Fruit fly (Drosophila melanogaster) whole organism, embryonic: ENCODE results near the gene CG32428.

Experiments
- Blimp-1 ChIP-seq: fragments of 200-800 bp; sonication (Bioruptor generic); optimal IDR thresholded peaks from 3 replicates; lab custom pipeline; 2018; ENCODE audit warnings: missing biosample characterization, missing genetic modification characterization, mild to moderate bottlenecking, moderate library complexity, missing genetic modification reagents
- CG10565 ChIP-seq: fragments of 200-800 bp; sonication (Bioruptor generic); optimal IDR thresholded peaks from 3 replicates; lab custom pipeline; 2016; ENCODE audit warnings: missing biosample characterization, mild to moderate bottlenecking, missing genetic modification characterization
- CG11723 ChIP-seq: fragments of 200-800 bp; sonication (Bioruptor generic); optimal IDR thresholded peaks from 2 replicates; lab custom pipeline; 2017; ENCODE audit warnings: missing biosample characterization, mild to moderate bottlenecking, missing genetic modification characterization
- CG12219 ChIP-seq: fragments of 200-800 bp; sonication (Bioruptor generic); optimal IDR thresholded peaks from 3 replicates; lab custom pipeline; 2018; ENCODE audit warnings: missing biosample characterization, mild to moderate bottlenecking, missing genetic modification characterization
- CG12391 ChIP-seq: fragments of 200-800 bp; sonication (Bioruptor generic); optimal IDR thresholded peaks from 3 replicates; lab custom pipeline; 2018; ENCODE audit warnings: missing biosample characterization, mild to moderate bottlenecking, missing genetic modification characterization, moderate library complexity
- CG13123 ChIP-seq: fragments of 200-800 bp; sonication (Bioruptor generic); optimal IDR thresholded peaks from 2 replicates; lab custom pipeline; 2016; ENCODE audit warnings: missing biosample characterization, missing genetic modification characterization
- CG13287 ChIP-seq: fragments of 200-800 bp; sonication (Bioruptor generic); IDR thresholded peaks from 2 replicates; pipeline ENCODE4 v1.3.6; 2022; ENCODE audit warnings: missing biosample characterization, missing genetic modification characterization; ENCODE audit not compliant: partially characterized antibody
- CG13424 ChIP-seq: fragments of 200-800 bp; sonication (Bioruptor generic); optimal IDR thresholded peaks from 2 replicates; lab custom pipeline; 2019; ENCODE audit warnings: missing biosample characterization, mild to moderate bottlenecking, missing genetic modification characterization, moderate library complexity
- CG13624 ChIP-seq: fragments of 200-800 bp; sonication (Bioruptor generic); optimal IDR thresholded peaks from 2 replicates; lab custom pipeline; 2016; ENCODE audit warnings: missing biosample characterization, missing genetic modification characterization
- CG14441 ChIP-seq: fragments of 200-800 bp; sonication (Bioruptor generic); IDR thresholded peaks from 2 replicates; pipeline ENCODE4 v1.3.6; 2022; ENCODE audit warnings: missing biosample characterization, missing genetic modification characterization
- CG15073 ChIP-seq: fragments of 200-800 bp; sonication (Bioruptor generic); optimal IDR thresholded peaks from 2 replicates; lab custom pipeline; 2016; ENCODE audit warnings: missing biosample characterization, missing genetic modification characterization
- CG1792 ChIP-seq: fragments of 200-800 bp; sonication (Bioruptor generic); optimal IDR thresholded peaks from 2 replicates; lab custom pipeline; 2016; ENCODE audit warnings: missing biosample characterization, missing genetic modification characterization
- CG2875 ChIP-seq: fragments of 200-800 bp; sonication (Bioruptor generic); optimal IDR thresholded peaks from 2 replicates; lab custom pipeline; 2017; ENCODE audit warnings: missing biosample characterization, mild to moderate bottlenecking, missing genetic modification characterization, missing genetic modification reagents
- CG32772 ChIP-seq: fragments of 200-800 bp; sonication (Bioruptor generic); IDR thresholded peaks from 2 replicates; pipeline ENCODE4 v1.3.6; 2022; ENCODE audit warnings: missing biosample characterization, missing genetic modification characterization
- CG34224 ChIP-seq: fragments of 200-800 bp; sonication (Bioruptor generic); IDR thresholded peaks from 3 replicates; pipeline ENCODE4 v1.3.6; 2022; ENCODE audit warnings: missing biosample characterization, missing genetic modification characterization; ENCODE audit not compliant: partially characterized antibody
- CG4360 ChIP-seq: fragments of 200-800 bp; sonication (Bioruptor generic); IDR thresholded peaks from 2 replicates; pipeline ENCODE4 v1.3.6; 2022; ENCODE audit warnings: missing biosample characterization, missing genetic modification characterization
- CG6272 ChIP-seq: fragments of 200-800 bp; sonication (Bioruptor generic); IDR thresholded peaks from 2 replicates; pipeline ENCODE4 v1.3.6; 2022; ENCODE audit warnings: missing biosample characterization, missing genetic modification characterization
- CG6765 ChIP-seq: fragments of 200-800 bp; sonication (Bioruptor generic); optimal IDR thresholded peaks from 3 replicates; lab custom pipeline; 2017; ENCODE audit warnings: missing biosample characterization, mild to moderate bottlenecking, missing genetic modification characterization
- CG6854 ChIP-seq: fragments of 200-800 bp; sonication (Bioruptor generic); optimal IDR thresholded peaks from 3 replicates; lab custom pipeline; 2017; ENCODE audit warnings: missing biosample characterization, mild to moderate bottlenecking, missing genetic modification characterization
- CG7963 ChIP-seq: fragments of 200-800 bp; sonication (Bioruptor generic); IDR thresholded peaks from 3 replicates; pipeline ENCODE4 v1.3.6; 2022; ENCODE audit warnings: missing biosample characterization, missing genetic modification characterization; ENCODE audit not compliant: partially characterized antibody
- CG9609 ChIP-seq: fragments of 200-800 bp; sonication (Bioruptor generic); optimal IDR thresholded peaks from 3 replicates; lab custom pipeline; 2016; ENCODE audit warnings: missing biosample characterization, missing genetic modification characterization
- CG9932 ChIP-seq: fragments of 200-800 bp; sonication (Bioruptor generic); IDR thresholded peaks from 2 replicates; pipeline ENCODE4 v1.3.6; 2022; ENCODE audit warnings: missing biosample characterization, missing genetic modification characterization
- CHES-1-like ChIP-seq: fragments of 200-800 bp; sonication (Bioruptor generic); optimal IDR thresholded peaks from 2 replicates; lab custom pipeline; 2016; ENCODE audit warnings: missing biosample characterization, missing genetic modification characterization
- D ChIP-seq, 2 experiments: fragments of 200-800 bp in 1 of 2; fragments of >200 bp in 1 of 2; sonication (Bioruptor generic) in 1 of 2; optimal IDR thresholded peaks; 2 replicates in 1 of 2; 3 replicates in 1 of 2; lab custom pipeline; 2017; ENCODE audit warnings: mild to moderate bottlenecking in 1 of 2, missing biosample characterization in 1 of 2, missing genetic modification characterization in 1 of 2, missing genetic modification reagents in 1 of 2
- Dbx ChIP-seq: fragments of 200-800 bp; sonication (Bioruptor generic); IDR thresholded peaks from 3 replicates; pipeline ENCODE4 v1.3.6; 2022; ENCODE audit warnings: missing biosample characterization, missing genetic modification characterization
- Deaf1 ChIP-seq: fragments of 200-800 bp; optimal IDR thresholded peaks from 3 replicates; lab custom pipeline; 2019; ENCODE audit warnings: missing biosample characterization, mild to moderate bottlenecking, missing genetic modification characterization, moderate library complexity
- Hr39 ChIP-seq: fragments of >200 bp; optimal IDR thresholded peaks from 2 replicates; lab custom pipeline; 2017
- Mrtf ChIP-seq: fragments of 200-800 bp; sonication (Bioruptor generic); IDR thresholded peaks from 3 replicates; pipeline ENCODE4 v1.3.6; 2022; ENCODE audit warnings: missing biosample characterization, missing genetic modification characterization
- Rfx ChIP-seq: fragments of 200-800 bp; sonication (Bioruptor generic); IDR thresholded peaks from 2 replicates; pipeline ENCODE4 v1.3.6; 2022; ENCODE audit warnings: missing biosample characterization, missing genetic modification characterization
- Six4 ChIP-seq: fragments of 200-800 bp; sonication (Bioruptor generic); optimal IDR thresholded peaks from 2 replicates; lab custom pipeline; 2016; ENCODE audit warnings: missing biosample characterization, missing genetic modification characterization
- Trl ChIP-seq, 3 experiments: fragments of >200 bp in 2 of 3; fragments of 200-800 bp in 1 of 3; sonication (Bioruptor generic) in 1 of 3; optimal IDR thresholded peaks; 2 replicates in 1 of 3; 3 replicates in 2 of 3; lab custom pipeline; 2016 to 2017; ENCODE audit warnings: missing biosample characterization in 1 of 3, missing genetic modification characterization in 1 of 3
- ato ChIP-seq: fragments of 200-800 bp; sonication (Bioruptor generic); IDR thresholded peaks from 2 replicates; pipeline ENCODE4 v1.3.6; 2022; ENCODE audit warnings: missing biosample characterization, missing genetic modification characterization; ENCODE audit not compliant: partially characterized antibody
- cad ChIP-seq: fragments of >200 bp; optimal IDR thresholded peaks from 2 replicates; lab custom pipeline; 2017; ENCODE audit warnings: missing biosample characterization, missing genetic modification characterization
- chn ChIP-seq: fragments of 200-800 bp; sonication (Bioruptor generic); optimal IDR thresholded peaks from 2 replicates; lab custom pipeline; 2016; ENCODE audit warnings: missing biosample characterization, missing genetic modification characterization
- disco-r ChIP-seq: fragments of 200-800 bp; sonication (Bioruptor generic); optimal IDR thresholded peaks from 2 replicates; lab custom pipeline; 2016; ENCODE audit warnings: missing biosample characterization, missing genetic modification characterization
- dmrt99B ChIP-seq: fragments of 200-800 bp; sonication (Bioruptor generic); optimal IDR thresholded peaks from 2 replicates; lab custom pipeline; 2018; ENCODE audit warnings: missing biosample characterization, mild to moderate bottlenecking, missing genetic modification characterization, moderate library complexity
- h ChIP-seq: fragments of >200 bp; optimal IDR thresholded peaks from 2 replicates; lab custom pipeline; 2017
- lab ChIP-seq: fragments of 200-800 bp; sonication (Bioruptor generic); optimal IDR thresholded peaks from 3 replicates; lab custom pipeline; 2017; ENCODE audit warnings: missing biosample characterization, missing genetic modification characterization, mild to moderate bottlenecking, moderate library complexity, missing genetic modification reagents
- nmo ChIP-seq: fragments of 200-800 bp; sonication (Bioruptor generic); optimal IDR thresholded peaks from 2 replicates; lab custom pipeline; 2018; ENCODE audit warnings: missing biosample characterization, mild to moderate bottlenecking, missing genetic modification characterization, moderate library complexity
- nom ChIP-seq: fragments of 200-800 bp; sonication (Bioruptor generic); optimal IDR thresholded peaks from 2 replicates; lab custom pipeline; 2017; ENCODE audit warnings: missing biosample characterization, missing genetic modification characterization, mild to moderate bottlenecking, moderate library complexity, missing genetic modification reagents
- oc ChIP-seq: fragments of 200-800 bp; sonication (Bioruptor generic); optimal IDR thresholded peaks from 2 replicates; lab custom pipeline; 2018; ENCODE audit warnings: missing biosample characterization, mild to moderate bottlenecking, missing genetic modification characterization, moderate library complexity
- peb ChIP-seq: fragments of 200-800 bp; sonication (Bioruptor generic); IDR thresholded peaks from 2 replicates; pipeline ENCODE4 v1.3.6; 2022; ENCODE audit warnings: missing biosample characterization, missing genetic modification characterization
- pros ChIP-seq: fragments of 200-800 bp; sonication (Bioruptor generic); optimal IDR thresholded peaks from 3 replicates; lab custom pipeline; 2019; ENCODE audit warnings: missing biosample characterization, mild to moderate bottlenecking, missing genetic modification characterization, moderate library complexity
- pum ChIP-seq: fragments of 200-800 bp; sonication (Bioruptor generic); optimal IDR thresholded peaks from 2 replicates; lab custom pipeline; 2016; ENCODE audit warnings: missing biosample characterization, missing genetic modification characterization
- seq ChIP-seq: fragments of 200-800 bp; sonication (Bioruptor generic); IDR thresholded peaks from 2 replicates; pipeline ENCODE4 v1.3.6; 2022; ENCODE audit warnings: missing biosample characterization, missing genetic modification characterization
- slou ChIP-seq: fragments of 200-800 bp; sonication (Bioruptor generic); optimal IDR thresholded peaks from 3 replicates; lab custom pipeline; 2016; ENCODE audit warnings: missing biosample characterization, missing genetic modification characterization
- sqz ChIP-seq: fragments of 200-800 bp; sonication (Bioruptor generic); optimal IDR thresholded peaks from 3 replicates; lab custom pipeline; 2018; ENCODE audit warnings: missing biosample characterization, mild to moderate bottlenecking, missing genetic modification characterization
- sr ChIP-seq: fragments of 200-800 bp; sonication (Bioruptor generic); IDR thresholded peaks from 3 replicates; pipeline ENCODE4 v1.3.6; 2022; ENCODE audit warnings: missing biosample characterization, missing genetic modification characterization
- wor ChIP-seq: fragments of 200-800 bp; sonication (Bioruptor generic); IDR thresholded peaks from 2 replicates; pipeline ENCODE4 v1.3.6; 2022; ENCODE audit warnings: missing biosample characterization, missing genetic modification characterization
- zfh1 ChIP-seq: fragments of 200-800 bp; sonication (Bioruptor generic); IDR thresholded peaks from 3 replicates; pipeline ENCODE4 v1.3.6; 2022; ENCODE audit warnings: missing biosample characterization, missing genetic modification characterization

The CG32428 gene

DNA sequence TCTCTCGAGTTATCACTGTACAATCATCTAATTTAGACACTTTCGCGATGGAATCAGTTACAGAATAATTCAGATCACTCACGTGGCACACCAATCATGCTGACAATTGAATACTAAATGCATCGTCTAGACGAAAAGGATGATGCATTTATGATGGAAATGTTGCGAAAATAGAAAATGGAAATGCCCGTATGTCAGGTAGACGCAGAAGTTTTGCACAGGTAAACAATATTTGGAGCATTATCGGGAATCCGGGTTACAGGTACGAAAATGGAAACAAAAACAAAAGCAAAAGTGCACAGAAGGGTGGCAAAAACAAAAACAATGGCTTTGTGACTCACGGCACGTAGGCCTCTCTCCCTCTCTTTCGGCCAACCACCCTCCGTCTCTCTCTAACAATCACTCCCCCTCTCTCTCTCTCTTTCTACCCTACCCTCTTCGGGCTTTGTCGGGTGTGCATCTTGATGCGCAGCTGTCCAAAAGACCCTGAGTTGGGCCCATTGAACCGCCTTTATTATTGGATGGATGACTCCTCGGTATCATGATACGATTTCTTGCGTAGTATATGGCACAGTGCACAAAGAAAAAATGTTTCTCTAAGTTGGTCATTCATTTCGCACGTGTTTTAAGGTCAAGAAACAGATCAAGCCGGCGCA is 43.8 kb upstream of the CG32428 start (continued):
- TF ChIP-seq ato (GFP tag; lab: Robert Waterston, UW) (peak; percentile 45; the same call in 1 of the 2 replicates), CG12391 (no peak), CG9932 (no peak), CG32772 (GFP tag; lab: Robert Waterston, UW) (no peak), chn (GFP tag; lab: Kevin White, UChicago) (no peak), CG34224 (GFP tag; lab: Robert Waterston, UW) (no peak), CG2875 (GFP tag; lab: Kevin White, UChicago) (peak; percentile 8), zfh1 (GFP tag; lab: Robert Waterston, UW) (no peak), D (optimal IDR thresholded peaks at IDR 0.05; lab: Kevin White, UChicago) (peak; percentile 74), D (GFP tag; optimal IDR thresholded peaks at IDR 0.05; lab: Kevin White, UChicago) (no peak), seq (GFP tag; lab: Robert Waterston, UW) (peak; percentile 63; the same call in 1 of the 2 replicates), Rfx (no peak), CG13624 (GFP tag; lab: Kevin White, UChicago) (no peak), Trl (optimal IDR thresholded peaks at IDR 0.05; lab: Kevin White, UChicago) (peak; percentile 66 to 70), Trl (GFP tag; optimal IDR thresholded peaks at IDR 0.05; lab: Kevin White, UChicago) (no peak), CG12219 (GFP tag; lab: Kevin White, UChicago) (no peak), peb (GFP tag; lab: Robert Waterston, UW) (no peak), slou (no peak), CG14441 (no peak; the same call in 1 of the 2 replicates), lab (GFP tag; lab: Kevin White, UChicago) (no peak), CG15073 (GFP tag; lab: Kevin White, UChicago) (no peak), Mrtf (GFP tag; lab: Robert Waterston, UW) (no peak), CG9609 (GFP tag; lab: Kevin White, UChicago) (no peak), oc (tag; lab: Kevin White, UChicago) (no peak), CG7963 (GFP tag; lab: Robert Waterston, UW) (no peak), CG11723 (GFP tag; lab: Kevin White, UChicago) (peak; percentile 22), pros (peak; percentile 94), sqz (GFP tag; lab: Kevin White, UChicago) (no peak), Six4 (GFP tag; lab: Kevin White, UChicago) (no peak), CG13424 (no peak), CG10565 (GFP tag; lab: Kevin White, UChicago) (no peak), Blimp-1 (no peak), CG6765 (GFP tag; lab: Kevin White, UChicago) (no peak), Deaf1 (tag; lab: Kevin White, UChicago) (peak; percentile 77), Hr39 (lab: Kevin White, UChicago) (no peak), Dbx (GFP tag; lab: Robert Waterston, UW) (no peak), CG6272 (GFP tag; lab: Robert Waterston, UW) (no peak), sr (no peak), CG4360 (GFP tag; lab: Robert Waterston, UW) (peak; percentile 45; the same call in 1 of the 2 replicates), nmo (GFP tag; lab: Kevin White, UChicago) (no peak), pum (GFP tag; lab: Kevin White, UChicago) (no peak), CG13123 (GFP tag; lab: Kevin White, UChicago) (no peak), CHES-1-like (GFP tag; lab: Kevin White, UChicago) (no peak), wor (GFP tag; lab: Robert Waterston, UW) (no peak), disco-r (GFP tag; lab: Kevin White, UChicago) (no peak), CG1792 (GFP tag; lab: Kevin White, UChicago) (no peak), CG6854 (GFP tag; lab: Kevin White, UChicago) (no peak), h (lab: Kevin White, UChicago) (no peak), dmrt99B (tag; lab: Kevin White, UChicago) (no peak), CG13287 (GFP tag; lab: Robert Waterston, UW) (no peak), cad (peak; percentile 46), nom (GFP tag; lab: Kevin White, UChicago) (peak; percentile 27)
